Worm (Caenorhabditis elegans) whole organism, midembryonic: ENCODE results near the gene npr-38.

Experiments used
- T22C8.4 ChIP-seq: fragments of 200-800 bp; sonication (Bioruptor generic); IDR thresholded peaks from 2 replicates; pipeline ENCODE4 v1.3.6; 2022; ENCODE audit warnings: missing genetic modification characterization, missing compliant biosample characterization
- cog-1 ChIP-seq: sonication (generic microtip); optimal IDR thresholded peaks from 2 replicates; lab custom pipeline; 2016; ENCODE audit warnings: missing genetic modification characterization, missing compliant biosample characterization
- flt-1 ChIP-seq: fragments of 200-800 bp; sonication (Bioruptor generic); IDR thresholded peaks from 2 replicates; pipeline ENCODE4 v1.3.6; 2022; ENCODE audit warnings: missing genetic modification characterization, missing compliant biosample characterization
- klf-2 ChIP-seq: fragments of 200-800 bp; sonication (Bioruptor generic); conservative IDR thresholded peaks from 2 replicates; pipeline ENCODE4 v1.3.6; 2022; ENCODE audit warnings: missing genetic modification reagents, missing genetic modification characterization, missing compliant biosample characterization
- med-1 ChIP-seq: sonication (generic microtip); optimal IDR thresholded peaks from 2 replicates; lab custom pipeline; 2017; ENCODE audit warnings: missing genetic modification characterization, mild to moderate bottlenecking, missing compliant biosample characterization, antibody characterized with exemption, missing genetic modification reagents; ENCODE audit not compliant: insufficient read depth
- ref-1 ChIP-seq: fragments of 200-800 bp; sonication (Bioruptor generic); conservative IDR thresholded peaks from 2 replicates; pipeline ENCODE4 v1.3.6; 2022; ENCODE audit warnings: missing genetic modification reagents, missing genetic modification characterization, missing compliant biosample characterization
- tab-1 ChIP-seq: fragments of 200-800 bp; sonication (Bioruptor generic); IDR thresholded peaks from 2 replicates; pipeline ENCODE4 v1.3.6; 2022; ENCODE audit warnings: missing genetic modification characterization, missing compliant biosample characterization
- ztf-23 ChIP-seq: fragments of 200-800 bp; sonication (Bioruptor generic); IDR thresholded peaks from 2 replicates; pipeline ENCODE4 v1.3.6; 2022; ENCODE audit warnings: missing genetic modification reagents, missing genetic modification characterization, missing compliant biosample characterization
- ztf-29 ChIP-seq: fragments of 200-800 bp; sonication (Bioruptor generic); IDR thresholded peaks from 2 replicates; pipeline ENCODE4 v1.3.6; 2022; ENCODE audit warnings: missing genetic modification reagents, missing genetic modification characterization, missing compliant biosample characterization

- TF ChIP-seq ztf-29 (GFP tag; lab: Robert Waterston, UW): no peak
- TF ChIP-seq tab-1 (GFP tag; lab: Robert Waterston, UW): no peak
- TF ChIP-seq flt-1 (GFP tag; lab: Robert Waterston, UW): no peak
- TF ChIP-seq cog-1: no peak
- TF ChIP-seq ref-1 (GFP tag; lab: Robert Waterston, UW): no peak
- no peak for TF ChIP-seq ztf-23 (GFP tag; lab: Robert Waterston, UW)
- TF ChIP-seq klf-2 (GFP tag; lab: Robert Waterston, UW): no peak
- TF ChIP-seq med-1: no peak
- TF ChIP-seq T22C8.4 (GFP tag; lab: Robert Waterston, UW): no peak
Observed at ce11 chrX:6360658-6361057, 49.2 kb downstream of the npr-38 start, which contains the start of gene C03B1.14.
